Worm (Caenorhabditis elegans): ENCODE data around the gene C05G5.1.
A peak's percentile ranks its signal among the peaks of the same experiment; 100 is the strongest.

The C05G5.1 gene

DNA sequence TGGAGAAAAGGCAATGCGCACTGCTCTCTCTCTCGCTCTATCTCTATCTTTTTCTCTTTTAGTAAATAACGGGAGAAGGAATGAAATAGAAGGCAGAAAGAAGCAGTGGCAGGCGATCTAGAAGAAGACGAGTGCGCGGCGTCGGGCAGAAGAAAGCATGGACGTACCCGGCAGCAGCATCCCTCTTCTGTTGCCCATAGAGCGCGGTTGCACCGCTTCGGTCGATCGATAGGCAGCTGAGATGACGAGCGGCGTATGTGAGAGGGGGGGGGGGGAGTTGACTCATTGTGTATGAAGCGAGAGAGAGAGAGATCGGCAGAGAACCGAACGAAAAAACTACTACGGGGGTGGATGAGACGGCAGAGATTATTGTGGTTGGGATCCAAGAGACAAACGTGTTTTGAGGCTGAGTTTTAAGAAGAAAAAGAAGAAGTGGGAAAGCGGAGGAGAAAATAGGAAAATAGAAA is 31.7 kb downstream of the C05G5.1 start (continued):
- no peak for TF ChIP-seq ceh-62 (tag; optimal IDR thresholded peaks at IDR 0.05)
- peak; percentile 59; the same call in 1 of the 2 replicates for TF ChIP-seq ceh-44 (GFP tag; IDR thresholded peaks at IDR 0.05)
- TF ChIP-seq daf-19 (GFP tag; conservative IDR thresholded peaks at IDR 0.05), result no peak
- TF ChIP-seq tag-97 (GFP tag; IDR thresholded peaks at IDR 0.05), result no peak

DNA sequence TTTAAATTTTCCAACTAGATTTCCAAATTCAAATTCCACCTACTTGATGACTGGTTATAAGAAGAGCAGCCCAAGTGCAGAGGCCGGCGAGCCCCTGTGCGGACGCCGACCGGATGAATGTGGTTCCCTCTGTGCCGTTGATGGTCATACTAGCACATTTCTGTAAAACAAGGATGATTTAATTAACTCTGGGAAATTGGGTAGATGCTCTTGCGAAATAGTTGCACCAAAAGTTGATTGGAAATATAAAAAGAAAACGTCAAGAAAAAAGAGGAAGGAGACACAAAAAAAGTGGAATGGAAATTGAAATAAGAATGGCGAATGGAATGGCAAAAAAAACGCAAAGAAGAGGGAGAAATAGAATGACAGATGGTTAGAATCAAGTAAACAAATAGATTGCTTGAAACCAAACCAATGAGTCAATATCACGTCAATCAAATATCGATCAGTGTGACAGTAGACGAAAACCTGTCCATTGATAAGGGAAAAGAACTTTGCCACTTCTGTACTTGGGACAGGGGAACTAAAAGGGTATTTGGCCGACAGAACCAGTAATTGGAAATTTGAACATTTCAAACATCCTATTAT is 33.1 kb downstream of the C05G5.1 start, which contains the start of gene tmem-184:
Gene tmem-184, minus strand, starts transcription at position 164 of the 588 bp plus-strand sequence.
- TF ChIP-seq saeg-2 (GFP tag; IDR thresholded peaks at IDR 0.05) (no peak), egl-27 (tag; optimal IDR thresholded peaks at IDR 0.05) (no peak), arid-1 (GFP tag; conservative IDR thresholded peaks at IDR 0.05) (no peak), mdt-29 (GFP tag; IDR thresholded peaks at IDR 0.05) (no peak), F49E8.2 (tag; optimal IDR thresholded peaks at IDR 0.05; ENCODE audit: borderline replicate concordance) (no peak), mdl-1 (tag; optimal IDR thresholded peaks at IDR 0.05) (peak in 1 of 2 experiments; percentile 24), ceh-44 (GFP tag; IDR thresholded peaks at IDR 0.05) (no peak), nhr-10 (tag; optimal IDR thresholded peaks at IDR 0.05) (no peak), attf-4 (tag; optimal IDR thresholded peaks at IDR 0.05) (no peak), hmg-1.1 (GFP tag; IDR thresholded peaks at IDR 0.05) (0 out of 2 replicates have a peak, but pooled peaks have one; percentile 9), lin-1 (GFP tag; IDR thresholded peaks at IDR 0.05) (no peak), aly-2 (tag; optimal IDR thresholded peaks at IDR 0.05) (no peak), madf-5 (GFP tag; IDR thresholded peaks at IDR 0.05) (no peak), mes-2 (tag; optimal IDR thresholded peaks at IDR 0.05; ENCODE audit: poor library complexity, severe bottlenecking) (peak; percentile 0), rbr-2 (tag; optimal IDR thresholded peaks at IDR 0.05) (no peak), nhr-102 (tag; optimal IDR thresholded peaks at IDR 0.05) (peak; percentile 36), Y5F2A.4 (GFP tag; optimal IDR thresholded peaks at IDR 0.05) (no peak), hlh-30 (tag; optimal IDR thresholded peaks at IDR 0.05; ENCODE audit: insufficient read depth) (peak; percentile 40), zfp-2 (tag; optimal IDR thresholded peaks at IDR 0.05) (no peak), ztf-7 (tag; optimal IDR thresholded peaks at IDR 0.05) (no peak), daf-16 (GFP tag; optimal IDR thresholded peaks at IDR 0.05) (peak in 1 of 2 experiments; percentile 90), daf-16 (tag; optimal IDR thresholded peaks at IDR 0.05) (peak; percentile 94), ceh-62 (tag; optimal IDR thresholded peaks at IDR 0.05) (no peak), zip-11 (GFP tag; IDR thresholded peaks at IDR 0.05) (no peak), ces-1 (GFP tag; optimal IDR thresholded peaks at IDR 0.05) (no peak), lin-39 (tag; optimal IDR thresholded peaks at IDR 0.05) (no peak), sdz-12 (GFP tag; optimal IDR thresholded peaks at IDR 0.05) (no peak), mep-1 (tag; optimal IDR thresholded peaks at IDR 0.05) (peak; percentile 43), ZK546.5 (tag; optimal IDR thresholded peaks at IDR 0.05) (no peak), spr-1 (tag; optimal IDR thresholded peaks at IDR 0.05) (no peak), daf-19 (GFP tag; conservative IDR thresholded peaks at IDR 0.05) (no peak), T26A8.4 (GFP tag; IDR thresholded peaks at IDR 0.05) (no peak), vab-7 (GFP tag; IDR thresholded peaks at IDR 0.05) (0 out of 2 replicates have a peak, but pooled peaks have one; percentile 11), lin-29 (GFP tag; IDR thresholded peaks at IDR 0.05) (no peak), lin-38 (GFP tag; IDR thresholded peaks at IDR 0.05) (peak; percentile 49), unc-39 (tag; optimal IDR thresholded peaks at IDR 0.05) (no peak), nhr-76 (tag; optimal IDR thresholded peaks at IDR 0.05) (peak; percentile 2), mxl-2 (GFP tag; conservative IDR thresholded peaks at IDR 0.05) (no peak), snpc-1.2 (GFP tag; IDR thresholded peaks at IDR 0.05) (no peak), ztf-11 (tag; optimal IDR thresholded peaks at IDR 0.05) (no peak), fos-1 (tag; optimal IDR thresholded peaks at IDR 0.05) (no peak), nhr-6 (tag; optimal IDR thresholded peaks at IDR 0.05) (no peak), dve-1 (tag; optimal IDR thresholded peaks at IDR 0.05; ENCODE audit: insufficient read depth) (peak; percentile 75), lin-15B (tag; optimal IDR thresholded peaks at IDR 0.05) (no peak), ZK337.2 (GFP tag; IDR thresholded peaks at IDR 0.05) (no peak), nhr-48 (tag; optimal IDR thresholded peaks at IDR 0.05) (peak; percentile 88), ceh-82 (tag; optimal IDR thresholded peaks at IDR 0.05) (no peak), nhr-42 (GFP tag; IDR thresholded peaks at IDR 0.05) (no peak)
